Worm (Caenorhabditis elegans) whole organism, L4 larva: Measurements from ENCODE around the gene B0495.9.

ENCODE experiments used
- F26F4.8 ChIP-seq: fragments of 200-800 bp; sonication (Bioruptor generic); conservative IDR thresholded peaks from 2 replicates; pipeline ENCODE4 v1.3.6; 2022; ENCODE audit warnings: missing genetic modification characterization, missing compliant biosample characterization
- F49E8.2 ChIP-seq: sonication (generic microtip); optimal IDR thresholded peaks from 2 replicates; lab custom pipeline; 2016; ENCODE audit warnings: missing compliant biosample characterization, mild to moderate bottlenecking, missing genetic modification characterization, borderline replicate concordance
- R02D3.7 ChIP-seq: fragments of 150-350 bp; sonication (generic microtip); optimal IDR thresholded peaks from 3 replicates; lab custom pipeline; 2014; ENCODE audit warnings: missing biosample characterization, missing genetic modification characterization
- T20F7.1 ChIP-seq: fragments of 200-800 bp; sonication (Bioruptor generic); optimal IDR thresholded peaks from 2 replicates; lab custom pipeline; 2018; ENCODE audit warnings: mild to moderate bottlenecking, missing genetic modification characterization, missing compliant biosample characterization
- T26A8.4 ChIP-seq: fragments of 200-800 bp; sonication (Bioruptor generic); IDR thresholded peaks from 2 replicates; pipeline ENCODE4 v1.3.6; 2022; ENCODE audit warnings: missing genetic modification characterization, missing compliant biosample characterization
- Y5F2A.4 ChIP-seq: fragments of 200-800 bp; sonication (Bioruptor generic); optimal IDR thresholded peaks from 2 replicates; lab custom pipeline; 2018; ENCODE audit warnings: mild to moderate bottlenecking, missing genetic modification characterization, missing compliant biosample characterization
- ZK337.2 ChIP-seq: fragments of 200-800 bp; sonication (Bioruptor generic); IDR thresholded peaks from 2 replicates; pipeline ENCODE4 v1.3.6; 2022; ENCODE audit warnings: missing genetic modification reagents, missing genetic modification characterization, missing compliant biosample characterization
- ZK546.5 ChIP-seq, 2 experiments: sonication (generic microtip); optimal IDR thresholded peaks; 2 replicates each; lab custom pipeline; 2017; ENCODE audit warnings: missing biosample characterization in 2 of 2, missing genetic modification characterization in 2 of 2
- aha-1 ChIP-seq: fragments of 150-350 bp; peaks from one replicate; lab custom pipeline; 2014; ENCODE audit warnings: missing biosample characterization, missing genetic modification characterization
- ama-1 ChIP-seq: fragments of 150-350 bp; optimal IDR thresholded peaks from 2 replicates; lab custom pipeline; 2014; ENCODE audit warnings: inconsistent platforms, mixed read lengths
- ceh-44 ChIP-seq: fragments of 200-800 bp; sonication (Bioruptor generic); IDR thresholded peaks from 2 replicates; pipeline ENCODE4 v1.3.6; 2022; ENCODE audit warnings: missing genetic modification reagents, missing genetic modification characterization, missing compliant biosample characterization
- ceh-82 ChIP-seq: sonication (generic microtip); optimal IDR thresholded peaks from 2 replicates; lab custom pipeline; 2017; ENCODE audit warnings: missing biosample characterization, missing genetic modification characterization
- ces-1 ChIP-seq: fragments of 150-350 bp; sonication (generic microtip); optimal IDR thresholded peaks from 4 replicates; lab custom pipeline; 2014; ENCODE audit warnings: missing biosample characterization, missing genetic modification reagents, missing genetic modification characterization
- ctbp-1 ChIP-seq: fragments of 200-800 bp; sonication (Bioruptor generic); IDR thresholded peaks from 2 replicates; pipeline ENCODE4 v1.3.6; 2022; ENCODE audit warnings: missing genetic modification reagents, missing genetic modification characterization, missing compliant biosample characterization
- daf-16 ChIP-seq, 3 experiments: sonication (generic microtip); optimal IDR thresholded peaks; 2 replicates each; lab custom pipeline; 2016 to 2017; ENCODE audit warnings: missing genetic modification characterization in 3 of 3, missing genetic modification reagents in 3 of 3, mild to moderate bottlenecking in 2 of 3, missing compliant biosample characterization in 2 of 3, missing biosample characterization in 1 of 3, moderate library complexity in 1 of 3
- dmd-6 ChIP-seq: fragments of 200-800 bp; sonication (Bioruptor generic); IDR thresholded peaks from 2 replicates; pipeline ENCODE4 v1.3.6; 2022; ENCODE audit warnings: missing genetic modification reagents, missing genetic modification characterization, missing compliant biosample characterization
- duxl-1 ChIP-seq: sonication (generic microtip); optimal IDR thresholded peaks from 2 replicates; lab custom pipeline; 2016; ENCODE audit warnings: mild to moderate bottlenecking, missing genetic modification characterization, moderate library complexity, missing compliant biosample characterization; ENCODE audit not compliant: poor library complexity
- egl-43 ChIP-seq: fragments of 200-800 bp; sonication (Bioruptor generic); IDR thresholded peaks from 2 replicates; pipeline ENCODE4 v1.3.6; 2022; ENCODE audit warnings: missing genetic modification reagents, missing genetic modification characterization, missing compliant biosample characterization
- fkh-10 ChIP-seq: fragments of 150-350 bp; optimal IDR thresholded peaks from 2 replicates; lab custom pipeline; 2014; ENCODE audit warnings: missing biosample characterization, missing genetic modification reagents, missing genetic modification characterization
- fos-1 ChIP-seq: fragments of 150-350 bp; optimal IDR thresholded peaks from 2 replicates; lab custom pipeline; 2014; ENCODE audit warnings: missing biosample characterization, missing genetic modification characterization
- hmg-1.1 ChIP-seq: fragments of 200-800 bp; sonication (Bioruptor generic); IDR thresholded peaks from 2 replicates; pipeline ENCODE4 v1.3.6; 2022; ENCODE audit warnings: missing genetic modification reagents, missing genetic modification characterization, missing compliant biosample characterization
- jun-1 ChIP-seq: fragments of 150-350 bp; optimal IDR thresholded peaks from 2 replicates; lab custom pipeline; 2014; ENCODE audit warnings: missing biosample characterization, missing genetic modification reagents, missing genetic modification characterization
- lin-1 ChIP-seq: fragments of 200-800 bp; sonication (Bioruptor generic); IDR thresholded peaks from 2 replicates; pipeline ENCODE4 v1.3.6; 2022; ENCODE audit warnings: missing genetic modification reagents, missing genetic modification characterization, missing compliant biosample characterization
- lin-15B ChIP-seq: fragments of 150-350 bp; sonication (generic microtip); optimal IDR thresholded peaks from 3 replicates; lab custom pipeline; 2014; ENCODE audit warnings: missing biosample characterization, missing genetic modification characterization
- mdl-1 ChIP-seq, 2 experiments: fragments of 150-350 bp in 1 of 2; sonication (generic microtip) in 1 of 2; optimal IDR thresholded peaks; 2 replicates each; lab custom pipeline; 2014 to 2017; ENCODE audit warnings: missing biosample characterization in 2 of 2, missing genetic modification characterization in 2 of 2
- mes-2 ChIP-seq: sonication (generic microtip); optimal IDR thresholded peaks from 2 replicates; lab custom pipeline; 2016; ENCODE audit warnings: missing genotype, mild to moderate bottlenecking, missing genetic modification characterization, missing compliant biosample characterization; ENCODE audit not compliant: poor library complexity, severe bottlenecking
- nhr-111 ChIP-seq: fragments of 200-800 bp; sonication (Bioruptor generic); optimal IDR thresholded peaks from 2 replicates; lab custom pipeline; 2018; ENCODE audit warnings: mild to moderate bottlenecking, missing genetic modification characterization, missing compliant biosample characterization
- nhr-237 ChIP-seq: sonication (generic microtip); optimal IDR thresholded peaks from 2 replicates; lab custom pipeline; 2017; ENCODE audit warnings: missing biosample characterization, missing genetic modification characterization
- nhr-41 ChIP-seq: fragments of 200-800 bp; sonication (Bioruptor generic); IDR thresholded peaks from 2 replicates; pipeline ENCODE4 v1.3.6; 2022; ENCODE audit warnings: missing genetic modification reagents, missing genetic modification characterization, missing compliant biosample characterization
- nhr-48 ChIP-seq: sonication (generic microtip); optimal IDR thresholded peaks from 2 replicates; lab custom pipeline; 2016; ENCODE audit warnings: mild to moderate bottlenecking, missing genetic modification characterization, missing compliant biosample characterization
- nhr-6 ChIP-seq: fragments of 150-350 bp; optimal IDR thresholded peaks from 2 replicates; lab custom pipeline; 2014; ENCODE audit warnings: missing biosample characterization, missing genetic modification characterization
- nhr-76 ChIP-seq: fragments of 150-350 bp; optimal IDR thresholded peaks from 2 replicates; lab custom pipeline; 2014; ENCODE audit warnings: missing biosample characterization, missing genetic modification characterization
- saeg-2 ChIP-seq: fragments of 200-800 bp; sonication (Bioruptor generic); IDR thresholded peaks from 2 replicates; pipeline ENCODE4 v1.3.6; 2022; ENCODE audit warnings: missing genetic modification reagents, missing genetic modification characterization, missing compliant biosample characterization
- spr-3 ChIP-seq: fragments of 200-800 bp; sonication (Bioruptor generic); optimal IDR thresholded peaks from 2 replicates; lab custom pipeline; 2018; ENCODE audit warnings: mild to moderate bottlenecking, missing genetic modification characterization, missing compliant biosample characterization
- tag-97 ChIP-seq: fragments of 200-800 bp; sonication (Bioruptor generic); IDR thresholded peaks from 2 replicates; pipeline ENCODE4 v1.3.6; 2022; ENCODE audit warnings: missing genetic modification characterization, missing compliant biosample characterization
- tra-1 ChIP-seq: fragments of 200-800 bp; sonication (Bioruptor generic); IDR thresholded peaks from 2 replicates; pipeline ENCODE4 v1.3.6; 2022; ENCODE audit warnings: missing genetic modification reagents, missing genetic modification characterization, missing compliant biosample characterization
- unc-62 ChIP-seq, 3 experiments: fragments of 150-350 bp in 1 of 3; sonication (generic microtip); optimal IDR thresholded peaks in 2 of 3; peaks in 1 of 3; 1 replicate in 1 of 3; 2 replicates in 2 of 3; lab custom pipeline; 2014 to 2017; ENCODE audit warnings: missing biosample characterization in 3 of 3, missing genetic modification characterization in 3 of 3, missing genetic modification reagents in 3 of 3, missing genotype in 1 of 3
- vab-7 ChIP-seq: fragments of 200-800 bp; sonication (Bioruptor generic); IDR thresholded peaks from 2 replicates; pipeline ENCODE4 v1.3.6; 2022; ENCODE audit warnings: missing genetic modification reagents, missing genetic modification characterization, missing compliant biosample characterization
- zfp-2 ChIP-seq: sonication (generic microtip); optimal IDR thresholded peaks from 2 replicates; lab custom pipeline; 2016; ENCODE audit warnings: mild to moderate bottlenecking, missing genetic modification characterization, missing compliant biosample characterization
- zfp-3 ChIP-seq: fragments of 200-800 bp; sonication (Bioruptor generic); conservative IDR thresholded peaks from 2 replicates; pipeline ENCODE4 v1.3.6; 2022; ENCODE audit warnings: missing genetic modification reagents, missing genetic modification characterization, missing compliant biosample characterization
- zip-11 ChIP-seq: fragments of 200-800 bp; sonication (Bioruptor generic); IDR thresholded peaks from 2 replicates; pipeline ENCODE4 v1.3.6; 2022; ENCODE audit warnings: missing genetic modification characterization, missing compliant biosample characterization
- zip-2 ChIP-seq: fragments of 150-350 bp; optimal IDR thresholded peaks from 2 replicates; lab custom pipeline; 2014; ENCODE audit warnings: missing biosample characterization, missing genetic modification characterization
- ztf-11 ChIP-seq: fragments of 150-350 bp; optimal IDR thresholded peaks from 2 replicates; lab custom pipeline; 2014; ENCODE audit warnings: missing biosample characterization, missing genetic modification characterization
- ztf-7 ChIP-seq: fragments of 150-350 bp; optimal IDR thresholded peaks from 2 replicates; lab custom pipeline; 2014; ENCODE audit warnings: missing biosample characterization, missing genetic modification characterization

The B0495.9 gene

DNA sequence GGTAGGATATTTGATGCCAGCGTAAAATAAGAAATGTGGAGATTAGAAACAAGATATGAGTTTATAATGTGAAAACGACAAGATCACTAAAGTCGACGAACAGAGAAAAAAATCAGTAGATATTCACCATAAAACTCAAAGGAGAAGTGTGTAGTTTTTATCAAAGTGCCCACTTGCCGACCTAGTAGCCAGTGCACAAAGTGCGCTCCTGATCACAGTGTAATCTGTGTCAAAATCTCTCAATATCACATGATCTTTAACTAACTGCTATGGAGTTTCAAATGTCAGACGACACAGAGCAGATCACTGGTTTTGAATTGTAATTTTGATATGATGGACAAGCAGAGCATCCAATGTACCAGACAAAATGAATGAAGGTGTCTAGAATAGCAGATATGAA is 12.0 kb upstream of the B0495.9 start:
- peak in 1 of 2 experiments; percentile 70 for TF ChIP-seq unc-62 (GFP tag; optimal IDR thresholded peaks at IDR 0.05 in 1 of 2; lab: Kevin White, UChicago)
- no peak for TF ChIP-seq unc-62 (tag; optimal IDR thresholded peaks at IDR 0.05; lab: Kevin White, UChicago)
- no peak for TF ChIP-seq spr-3 (GFP tag; lab: Kevin White, UChicago)
- no peak for TF ChIP-seq tra-1
- peak; percentile 84 for TF ChIP-seq aha-1 (tag; lab: Kevin White, UChicago)
- TF ChIP-seq jun-1 (tag; lab: Kevin White, UChicago), result no peak
- TF ChIP-seq, all 104 proteins: peak for 2

DNA sequence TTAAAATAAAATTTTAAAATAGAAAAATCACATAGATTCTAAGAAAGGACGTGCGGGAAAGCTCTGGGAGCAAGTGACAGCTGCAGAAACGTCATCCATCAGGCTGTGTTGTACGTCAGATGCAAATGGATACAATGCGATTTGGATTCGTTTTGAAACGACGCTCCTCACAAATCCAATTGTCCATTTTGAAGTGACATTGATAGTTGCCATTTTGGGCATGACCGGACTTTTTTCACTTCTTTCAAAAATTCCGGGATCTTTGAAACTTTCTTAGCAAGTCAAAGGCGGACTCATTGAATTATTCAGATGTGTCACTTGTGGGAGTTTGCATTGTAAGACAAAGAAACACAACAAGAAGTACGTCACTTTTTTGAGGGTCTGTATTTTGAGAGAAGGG is 10.5 kb upstream of the B0495.9 start:
- TF ChIP-seq nhr-6 (tag; lab: Kevin White, UChicago) (no peak), unc-62 (GFP tag; optimal IDR thresholded peaks at IDR 0.05 in 1 of 2; lab: Kevin White, UChicago) (peak in 1 of 2 experiments; percentile 96), unc-62 (tag; optimal IDR thresholded peaks at IDR 0.05; lab: Kevin White, UChicago) (no peak), fkh-10 (GFP tag; lab: Kevin White, UChicago) (peak; percentile 62)

DNA sequence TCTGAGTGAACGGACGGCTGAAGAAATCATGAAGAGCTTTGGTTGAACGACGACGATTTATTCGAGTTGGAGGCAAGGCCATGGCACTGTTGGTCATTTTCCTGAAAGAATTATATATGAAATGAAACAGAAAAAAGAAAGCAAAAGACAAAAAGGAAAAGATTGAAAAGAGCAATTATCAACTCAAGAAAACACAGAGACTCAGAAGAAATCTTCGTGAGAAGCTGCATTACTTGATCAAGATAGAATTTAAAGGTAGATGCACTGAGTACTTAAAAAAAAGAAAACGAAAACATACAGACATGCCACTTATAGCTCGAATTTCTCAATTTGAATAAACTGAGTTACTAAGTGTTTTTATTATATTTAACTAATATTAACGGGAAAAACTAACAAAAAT is 10.0 kb upstream of the B0495.9 start, which contains the start of gene cpna-5:
Gene cpna-5, minus strand, starts transcription at position 101 of the 400 bp plus-strand sequence.
- TF ChIP-seq hmg-1.1 (GFP tag; lab: Robert Waterston, UW) (no peak), ztf-11 (tag; lab: Kevin White, UChicago) (no peak), ceh-82 (no peak), ceh-44 (GFP tag; lab: Robert Waterston, UW) (no peak), zfp-3 (GFP tag; lab: Robert Waterston, UW) (no peak), jun-1 (tag; lab: Kevin White, UChicago) (no peak), T26A8.4 (no peak), nhr-111 (GFP tag; lab: Kevin White, UChicago) (no peak), zip-2 (tag; lab: Kevin White, UChicago) (no peak), duxl-1 (no peak), zfp-2 (no peak), ctbp-1 (no peak), lin-1 (GFP tag; lab: Robert Waterston, UW) (no peak), Y5F2A.4 (GFP tag; lab: Kevin White, UChicago) (no peak)
- TF ChIP-seq, all 104 proteins: peak for 0

DNA sequence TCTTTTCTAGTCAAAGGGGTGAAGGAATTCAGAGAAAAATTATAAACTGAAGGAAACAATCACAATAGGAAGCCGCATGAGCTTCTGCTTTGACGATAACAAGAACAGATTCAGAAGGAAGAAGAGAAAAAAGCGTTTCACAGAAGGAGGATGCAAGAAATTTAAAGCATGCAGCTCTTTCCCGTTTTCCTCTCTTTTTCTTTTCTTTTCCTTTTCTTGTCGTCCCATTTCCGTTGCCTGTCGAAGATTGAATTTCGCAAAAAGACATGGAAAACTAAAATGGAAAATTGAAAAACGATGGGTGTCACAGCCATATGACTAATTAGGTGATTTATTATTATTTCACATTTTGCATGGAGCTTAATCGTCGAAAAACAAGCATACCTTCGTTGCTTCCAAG is 7.6 kb upstream of the B0495.9 start:
- TF ChIP-seq F49E8.2 (tag; lab: Kevin White, UChicago) (no peak), unc-62 (GFP tag; optimal IDR thresholded peaks at IDR 0.05 in 1 of 2; lab: Kevin White, UChicago) (peak in 1 of 2 experiments; percentile 87), unc-62 (tag; optimal IDR thresholded peaks at IDR 0.05; lab: Kevin White, UChicago) (no peak), fos-1 (no peak), hmg-1.1 (GFP tag; lab: Robert Waterston, UW) (no peak), Y5F2A.4 (GFP tag; lab: Kevin White, UChicago) (no peak), ceh-44 (GFP tag; lab: Robert Waterston, UW) (no peak), lin-15B (no peak), daf-16 (GFP tag; optimal IDR thresholded peaks at IDR 0.05; lab: Kevin White, UChicago) (no peak), daf-16 (tag; optimal IDR thresholded peaks at IDR 0.05; lab: Kevin White, UChicago) (no peak), nhr-237 (tag; lab: Kevin White, UChicago) (no peak), dmd-6 (GFP tag; lab: Robert Waterston, UW) (no peak), jun-1 (tag; lab: Kevin White, UChicago) (no peak), T20F7.1 (GFP tag; lab: Kevin White, UChicago) (no peak), ztf-7 (no peak), ama-1 (lab: Kevin White, UChicago) (no peak), ZK337.2 (GFP tag; lab: Robert Waterston, UW) (no peak), nhr-76 (no peak), ZK546.5 (tag; optimal IDR thresholded peaks at IDR 0.05; lab: Kevin White, UChicago) (no peak), tag-97 (no peak), mdl-1 (tag; optimal IDR thresholded peaks at IDR 0.05; lab: Kevin White, UChicago) (no peak), nhr-48 (tag; lab: Kevin White, UChicago) (no peak), nhr-41 (GFP tag; lab: Robert Waterston, UW) (no peak), saeg-2 (no peak), tra-1 (no peak), mes-2 (no peak), egl-43 (GFP tag; lab: Robert Waterston, UW) (no peak), zip-11 (GFP tag; lab: Robert Waterston, UW) (no peak), ceh-82 (no peak), ces-1 (GFP tag; lab: Kevin White, UChicago) (peak; percentile 42), vab-7 (GFP tag; lab: Robert Waterston, UW) (no peak), fkh-10 (GFP tag; lab: Kevin White, UChicago) (peak; percentile 82), F26F4.8 (GFP tag; lab: Robert Waterston, UW) (no peak), duxl-1 (no peak), R02D3.7 (no peak)
